Worm (Caenorhabditis elegans): ENCODE measurements around the gene bus-12.

ce11 chrIV:13299648-13300047 lies 43.7 kb downstream of the bus-12 start:
- TF ChIP-seq snpc-4 (tag; optimal IDR thresholded peaks at IDR 0.05): no peak
- TF ChIP-seq nhr-28 (tag; optimal IDR thresholded peaks at IDR 0.05): no peak
- TF ChIP-seq ztf-4 (tag; optimal IDR thresholded peaks at IDR 0.05): no peak
- TF ChIP-seq ztf-11 (tag; optimal IDR thresholded peaks at IDR 0.05): no peak
- TF ChIP-seq nhr-77 (tag; optimal IDR thresholded peaks at IDR 0.05): no peak
- TF ChIP-seq sea-2 (GFP tag; optimal IDR thresholded peaks at IDR 0.05): no peak
- TF ChIP-seq pha-4 (tag; optimal IDR thresholded peaks at IDR 0.05): no peak

All from whole organism, L3 larva.